Fruit fly (Drosophila melanogaster) whole organism, adult: ENCODE data around the gene CG33939.

Source experiments
- CG12768 ChIP-seq: fragments of 200-800 bp; sonication (Bioruptor generic); optimal IDR thresholded peaks from 2 replicates; lab custom pipeline; 2017; ENCODE audit warnings: missing biosample characterization, missing genetic modification characterization, mild to moderate bottlenecking, moderate library complexity, missing genetic modification reagents
- CG7045 ChIP-seq: fragments of 200-800 bp; sonication (Bioruptor generic); optimal IDR thresholded peaks from 2 replicates; lab custom pipeline; 2017; ENCODE audit warnings: missing biosample characterization, mild to moderate bottlenecking, missing genetic modification characterization
- CG7101 ChIP-seq: fragments of 200-800 bp; sonication (Bioruptor generic); optimal IDR thresholded peaks from 2 replicates; lab custom pipeline; 2018; ENCODE audit warnings: missing biosample characterization, mild to moderate bottlenecking, missing genetic modification characterization, moderate library complexity
- Hr96 ChIP-seq: fragments of 200-800 bp; sonication (Bioruptor generic); optimal IDR thresholded peaks from 2 replicates; lab custom pipeline; 2016; ENCODE audit warnings: missing biosample characterization, missing genetic modification characterization
- cic ChIP-seq: fragments of 200-800 bp; sonication (Bioruptor generic); optimal IDR thresholded peaks from 2 replicates; lab custom pipeline; 2017; ENCODE audit warnings: missing biosample characterization, mild to moderate bottlenecking, missing genetic modification characterization, moderate library complexity
- cnc ChIP-seq, 2 experiments: fragments of >200 bp; optimal IDR thresholded peaks; 2 replicates each; lab custom pipeline; 2017
- kay ChIP-seq: fragments of 200-800 bp; sonication (Bioruptor generic); peaks from one replicate; lab custom pipeline; 2016; ENCODE audit warnings: missing biosample characterization, missing genetic modification characterization, borderline replicate concordance
- tj ChIP-seq: fragments of 200-800 bp; sonication (Bioruptor generic); optimal IDR thresholded peaks from 3 replicates; lab custom pipeline; 2017; ENCODE audit warnings: missing biosample characterization, mild to moderate bottlenecking, missing genetic modification characterization, moderate library complexity
- toe ChIP-seq: fragments of 200-800 bp; sonication (Bioruptor generic); optimal IDR thresholded peaks from 2 replicates; lab custom pipeline; 2016; ENCODE audit warnings: missing biosample characterization, missing genetic modification characterization

dm6 chrX:19183121-19183520 is 8.4 kb upstream of the CG33939 start, which contains the start of gene CG33253:
- no peak for TF ChIP-seq tj (GFP tag; lab: Kevin White, UChicago)
- TF ChIP-seq CG12768 (GFP tag; lab: Kevin White, UChicago) = no peak
- TF ChIP-seq toe (GFP tag; lab: Kevin White, UChicago) = no peak
- TF ChIP-seq kay (GFP tag; lab: Kevin White, UChicago) = no peak
- no peak for TF ChIP-seq Hr96 (GFP tag; lab: Kevin White, UChicago)
- no peak for TF ChIP-seq cic (GFP tag; lab: Kevin White, UChicago)
- no peak for TF ChIP-seq cnc (optimal IDR thresholded peaks at IDR 0.05; lab: Kevin White, UChicago)
- TF ChIP-seq CG7101 (tag; lab: Kevin White, UChicago) = no peak
- TF ChIP-seq CG7045 (GFP tag; lab: Kevin White, UChicago) = no peak
